Worm (Caenorhabditis elegans) whole organism, L2 larva: ENCODE results near the gene F25F2.1.

ENCODE experiments used
- C34F6.9 ChIP-seq: fragments of 150-350 bp; optimal IDR thresholded peaks from 2 replicates; lab custom pipeline; 2014; ENCODE audit warnings: missing biosample characterization, missing genetic modification characterization
- F13H6.1 ChIP-seq: sonication (generic microtip); optimal IDR thresholded peaks from 2 replicates; lab custom pipeline; 2016; ENCODE audit warnings: missing genetic modification characterization, missing compliant biosample characterization
- R02D3.7 ChIP-seq: fragments of 150-350 bp; optimal IDR thresholded peaks from 2 replicates; lab custom pipeline; 2014; ENCODE audit warnings: missing biosample characterization, missing genetic modification characterization
- Y55F3AM.14 ChIP-seq: fragments of 200-800 bp; sonication (Bioruptor generic); optimal IDR thresholded peaks from 2 replicates; lab custom pipeline; 2018; ENCODE audit warnings: mild to moderate bottlenecking, missing genetic modification characterization, missing compliant biosample characterization
- ZK546.5 ChIP-seq: sonication (generic microtip); optimal IDR thresholded peaks from 2 replicates; lab custom pipeline; 2017; ENCODE audit warnings: missing biosample characterization, missing genetic modification characterization
- aly-2 ChIP-seq: fragments of 150-350 bp; optimal IDR thresholded peaks from 2 replicates; lab custom pipeline; 2014; ENCODE audit warnings: missing biosample characterization, missing genetic modification characterization
- ama-1 ChIP-seq: fragments of 150-350 bp; optimal IDR thresholded peaks from 2 replicates; lab custom pipeline; 2018; ENCODE audit warnings: inconsistent platforms
- blmp-1 ChIP-seq: sonication (generic microtip); optimal IDR thresholded peaks from 2 replicates; lab custom pipeline; 2017; ENCODE audit warnings: missing genetic modification characterization, mild to moderate bottlenecking, missing compliant biosample characterization, antibody characterized with exemption, moderate library complexity; ENCODE audit not compliant: insufficient read depth
- ceh-16 ChIP-seq: fragments of 150-350 bp; optimal IDR thresholded peaks from 2 replicates; lab custom pipeline; 2014; ENCODE audit warnings: missing biosample characterization, missing genetic modification characterization
- ceh-82 ChIP-seq: fragments of 150-350 bp; optimal IDR thresholded peaks from 2 replicates; lab custom pipeline; 2014; ENCODE audit warnings: missing biosample characterization, missing genetic modification characterization
- crh-2 ChIP-seq: sonication (generic microtip); optimal IDR thresholded peaks from 2 replicates; lab custom pipeline; 2017; ENCODE audit warnings: missing biosample characterization, missing genetic modification characterization
- elt-1 ChIP-seq: fragments of 150-350 bp; optimal IDR thresholded peaks from 2 replicates; lab custom pipeline; 2014; ENCODE audit warnings: missing biosample characterization, missing genetic modification characterization
- elt-3 ChIP-seq: sonication (generic microtip); optimal IDR thresholded peaks from 2 replicates; lab custom pipeline; 2017; ENCODE audit warnings: missing biosample characterization, missing genetic modification characterization
- fos-1 ChIP-seq: fragments of 150-350 bp; optimal IDR thresholded peaks from 2 replicates; lab custom pipeline; 2014; ENCODE audit warnings: missing biosample characterization, missing genetic modification characterization
- gmeb-1 ChIP-seq: fragments of 150-350 bp; optimal IDR thresholded peaks from 2 replicates; lab custom pipeline; 2014; ENCODE audit warnings: missing biosample characterization, missing genetic modification characterization
- lin-11 ChIP-seq: fragments of 150-350 bp; sonication (generic microtip); optimal IDR thresholded peaks from 2 replicates; lab custom pipeline; 2014; ENCODE audit warnings: missing biosample characterization, missing genetic modification characterization, inconsistent platforms, mixed read lengths
- lin-13 ChIP-seq: fragments of 150-350 bp; optimal IDR thresholded peaks from 2 replicates; lab custom pipeline; 2014; ENCODE audit warnings: missing biosample characterization, missing genetic modification reagents, missing genetic modification characterization
- lin-39 ChIP-seq: fragments of 150-350 bp; optimal IDR thresholded peaks from 2 replicates; lab custom pipeline; 2014; ENCODE audit warnings: missing biosample characterization, missing genetic modification reagents, missing genetic modification characterization
- lsy-2 ChIP-seq, 2 experiments: fragments of 150-350 bp in 1 of 2; sonication (generic microtip) in 1 of 2; optimal IDR thresholded peaks; 2 replicates each; lab custom pipeline; 2014 to 2017; ENCODE audit warnings: missing biosample characterization in 2 of 2, missing genetic modification characterization in 2 of 2
- mab-5 ChIP-seq: fragments of 150-350 bp; optimal IDR thresholded peaks from 2 replicates; lab custom pipeline; 2014; ENCODE audit warnings: missing biosample characterization, missing genetic modification characterization
- mbf-1 ChIP-seq: sonication (generic microtip); optimal IDR thresholded peaks from 2 replicates; lab custom pipeline; 2017; ENCODE audit warnings: missing biosample characterization, missing genetic modification characterization
- mdl-1 ChIP-seq, 2 experiments: fragments of 150-350 bp in 1 of 2; sonication (generic microtip) in 1 of 2; optimal IDR thresholded peaks; 2 replicates each; lab custom pipeline; 2017; ENCODE audit warnings: missing biosample characterization in 2 of 2, missing genetic modification characterization in 2 of 2
- nhr-10 ChIP-seq: sonication (generic microtip); optimal IDR thresholded peaks from 2 replicates; lab custom pipeline; 2017; ENCODE audit warnings: missing biosample characterization, missing genetic modification characterization
- nhr-11 ChIP-seq: fragments of 150-350 bp; optimal IDR thresholded peaks from 2 replicates; lab custom pipeline; 2014; ENCODE audit warnings: missing biosample characterization, missing genetic modification characterization
- nhr-12 ChIP-seq: fragments of 150-350 bp; optimal IDR thresholded peaks from 2 replicates; lab custom pipeline; 2014; ENCODE audit warnings: missing biosample characterization, missing genetic modification characterization
- nhr-21 ChIP-seq: fragments of 150-350 bp; optimal IDR thresholded peaks from 2 replicates; lab custom pipeline; 2014; ENCODE audit warnings: missing biosample characterization, missing genetic modification characterization
- nhr-23 ChIP-seq: fragments of 150-350 bp; optimal IDR thresholded peaks from 2 replicates; lab custom pipeline; 2014; ENCODE audit warnings: missing biosample characterization, missing genetic modification reagents, missing genetic modification characterization
- nhr-237 ChIP-seq: fragments of 150-350 bp; optimal IDR thresholded peaks from 2 replicates; lab custom pipeline; 2014; ENCODE audit warnings: missing biosample characterization, missing genetic modification characterization
- nhr-25 ChIP-seq: fragments of 150-350 bp; sonication (generic microtip); optimal IDR thresholded peaks from 3 replicates; lab custom pipeline; 2014; ENCODE audit warnings: missing biosample characterization, missing genetic modification characterization
- nhr-6 ChIP-seq: fragments of 150-350 bp; optimal IDR thresholded peaks from 2 replicates; lab custom pipeline; 2014; ENCODE audit warnings: missing biosample characterization, missing genetic modification characterization
- nhr-77 ChIP-seq: fragments of 150-350 bp; optimal IDR thresholded peaks from 2 replicates; lab custom pipeline; 2014; ENCODE audit warnings: missing biosample characterization, missing genetic modification characterization
- peb-1 ChIP-seq: fragments of 150-350 bp; optimal IDR thresholded peaks from 2 replicates; lab custom pipeline; 2014; ENCODE audit warnings: missing biosample characterization, missing genetic modification characterization
- sem-4 ChIP-seq: fragments of 150-350 bp; optimal IDR thresholded peaks from 2 replicates; lab custom pipeline; 2014; ENCODE audit warnings: missing biosample characterization, missing genetic modification reagents, missing genetic modification characterization
- skn-1 ChIP-seq: sonication (generic microtip); optimal IDR thresholded peaks from 2 replicates; lab custom pipeline; 2017; ENCODE audit warnings: missing biosample characterization, missing genetic modification characterization
- sma-3 ChIP-seq: sonication (generic microtip); optimal IDR thresholded peaks from 2 replicates; lab custom pipeline; 2016; ENCODE audit warnings: missing genetic modification reagents, missing genetic modification characterization, missing compliant biosample characterization
- sma-9 ChIP-seq, 2 experiments: fragments of 150-350 bp in 1 of 2; sonication (generic microtip) in 1 of 2; optimal IDR thresholded peaks; 2 replicates each; lab custom pipeline; 2014 to 2016; ENCODE audit warnings: missing genetic modification characterization in 2 of 2, mild to moderate bottlenecking in 1 of 2, missing biosample characterization in 1 of 2, missing compliant biosample characterization in 1 of 2, missing genetic modification reagents in 1 of 2, moderate library complexity in 1 of 2
- snpc-4 ChIP-seq: fragments of 150-350 bp; optimal IDR thresholded peaks from 2 replicates; lab custom pipeline; 2014; ENCODE audit warnings: missing biosample characterization, missing genetic modification characterization
- unc-39 ChIP-seq: fragments of 150-350 bp; optimal IDR thresholded peaks from 2 replicates; lab custom pipeline; 2014; ENCODE audit warnings: missing biosample characterization, missing genetic modification characterization
- unc-55 ChIP-seq: fragments of 150-350 bp; sonication (generic microtip); optimal IDR thresholded peaks from 3 replicates; lab custom pipeline; 2014; ENCODE audit warnings: missing biosample characterization, missing genetic modification reagents, missing genetic modification characterization
- unc-62 ChIP-seq: fragments of 150-350 bp; optimal IDR thresholded peaks from 2 replicates; lab custom pipeline; 2014; ENCODE audit warnings: missing biosample characterization, missing genetic modification reagents, missing genetic modification characterization
- zag-1 ChIP-seq: fragments of 150-350 bp; optimal IDR thresholded peaks from 2 replicates; lab custom pipeline; 2014; ENCODE audit warnings: missing biosample characterization, missing genetic modification characterization
- ztf-1 ChIP-seq: fragments of 200-800 bp; sonication (Bioruptor generic); conservative IDR thresholded peaks from 2 replicates; pipeline ENCODE4 v1.3.6; 2022; ENCODE audit warnings: missing genetic modification characterization, missing compliant biosample characterization
- ztf-11 ChIP-seq: sonication (generic microtip); optimal IDR thresholded peaks from 2 replicates; lab custom pipeline; 2017; ENCODE audit warnings: missing biosample characterization, missing genetic modification characterization
- ztf-4 ChIP-seq: fragments of 150-350 bp; optimal IDR thresholded peaks from 2 replicates; lab custom pipeline; 2014; ENCODE audit warnings: missing biosample characterization, missing genetic modification characterization

F25F2.1 gene

DNA sequence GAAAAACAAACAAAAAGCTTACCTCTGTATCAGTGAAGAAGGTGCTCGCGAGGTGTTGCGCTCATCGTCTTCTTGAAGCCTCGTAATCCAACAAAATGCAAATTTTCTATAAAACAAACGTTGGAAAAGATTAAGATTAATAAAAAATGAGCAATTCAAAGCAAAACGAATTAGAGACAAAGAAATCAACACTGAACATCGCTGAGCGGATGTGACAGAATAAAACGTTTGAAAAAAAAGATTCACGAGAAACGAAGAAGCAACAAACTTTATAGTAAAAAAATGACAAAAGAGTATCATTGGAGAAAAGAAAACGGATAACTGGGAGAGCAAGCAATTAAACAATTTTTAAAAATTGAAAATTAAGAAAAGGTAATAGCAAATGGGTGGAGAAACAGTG, 9.7 kb upstream of the F25F2.1 start, which contains the start of the genes C07G2.5 and atf-7:
Gene C07G2.5, minus strand, starts transcription at position 101 of the 400 bp plus-strand sequence.
Gene atf-7, minus strand, starts transcription at position 108 of the 400 bp plus-strand sequence.
- no peak for TF ChIP-seq lin-11
- no peak for TF ChIP-seq F13H6.1 (tag; lab: Kevin White, UChicago)
- TF ChIP-seq elt-1 = no peak
- TF ChIP-seq ZK546.5 (tag; lab: Kevin White, UChicago) = no peak
- no peak for TF ChIP-seq C34F6.9 (tag; lab: Kevin White, UChicago)
- TF ChIP-seq nhr-10 (tag; lab: Kevin White, UChicago) = no peak
- TF ChIP-seq mbf-1 (tag; lab: Kevin White, UChicago) = no peak
- no peak for TF ChIP-seq crh-2 (tag; lab: Kevin White, UChicago)
- no peak for TF ChIP-seq ceh-16 (tag; lab: Kevin White, UChicago)
- TF ChIP-seq nhr-77 = no peak
- no peak for TF ChIP-seq Y55F3AM.14
- no peak for TF ChIP-seq nhr-23 (tag; lab: Kevin White, UChicago)
- no peak for TF ChIP-seq unc-39 (tag; lab: Kevin White, UChicago)
- no peak for TF ChIP-seq peb-1 (tag; lab: Kevin White, UChicago)
- no peak for TF ChIP-seq nhr-237 (tag; lab: Kevin White, UChicago)
- no peak for TF ChIP-seq elt-3 (tag; lab: Kevin White, UChicago)
- no peak for TF ChIP-seq R02D3.7 (tag; lab: Kevin White, UChicago)
- TF ChIP-seq ztf-11 (tag; lab: Kevin White, UChicago) = no peak
- no peak for TF ChIP-seq mab-5 (tag; lab: Kevin White, UChicago)

ce11 chrIII:4502559-4503240, 6.0 kb upstream of the F25F2.1 start:
- no peak for TF ChIP-seq nhr-23 (tag; lab: Kevin White, UChicago)
- peak; percentile 89 for TF ChIP-seq fos-1 (tag; lab: Kevin White, UChicago)
- TF ChIP-seq F13H6.1 (tag; lab: Kevin White, UChicago) = no peak
- TF ChIP-seq blmp-1 (tag; lab: Kevin White, UChicago) = no peak
- TF ChIP-seq elt-3 (tag; lab: Kevin White, UChicago) = no peak
- TF ChIP-seq nhr-21 (tag; lab: Kevin White, UChicago) = peak; percentile 43
- TF ChIP-seq nhr-237 (tag; lab: Kevin White, UChicago) = no peak
- no peak for TF ChIP-seq lin-13 (GFP tag; lab: Kevin White, UChicago)
- TF ChIP-seq ztf-11 (tag; lab: Kevin White, UChicago) = no peak
- no peak for TF ChIP-seq nhr-12 (tag; lab: Kevin White, UChicago)
- TF ChIP-seq ZK546.5 (tag; lab: Kevin White, UChicago) = no peak
- no peak for TF ChIP-seq snpc-4 (tag; lab: Kevin White, UChicago)
- no peak for TF ChIP-seq aly-2 (tag; lab: Kevin White, UChicago)
- no peak for TF ChIP-seq sem-4 (tag; lab: Kevin White, UChicago)
- TF ChIP-seq ama-1 = no peak
- TF ChIP-seq elt-1 = no peak
- no peak for TF ChIP-seq nhr-11 (tag; lab: Kevin White, UChicago)
- no peak for TF ChIP-seq skn-1 (tag; lab: Kevin White, UChicago)
- TF ChIP-seq nhr-6 = no peak
- TF ChIP-seq lsy-2 (tag; optimal IDR thresholded peaks at IDR 0.05; lab: Kevin White, UChicago) = no peak
- TF ChIP-seq nhr-25 (tag; lab: Kevin White, UChicago) = peak; percentile 43
- no peak for TF ChIP-seq ceh-82 (tag; lab: Kevin White, UChicago)
- no peak for TF ChIP-seq unc-62
- peak; percentile 38 for TF ChIP-seq sma-3 (GFP tag; lab: Kevin White, UChicago)
- TF ChIP-seq ztf-4 (tag; lab: Kevin White, UChicago) = no peak
- TF ChIP-seq gmeb-1 (tag; lab: Kevin White, UChicago) = no peak
- no peak for TF ChIP-seq zag-1 (tag; lab: Kevin White, UChicago)
- no peak for TF ChIP-seq ztf-1 (GFP tag; lab: Robert Waterston, UW)
- TF ChIP-seq lin-11 = no peak
- no peak for TF ChIP-seq unc-39 (tag; lab: Kevin White, UChicago)
- no peak for TF ChIP-seq lin-39 (tag; lab: Kevin White, UChicago)
- TF ChIP-seq mdl-1 (tag; optimal IDR thresholded peaks at IDR 0.05; lab: Kevin White, UChicago) = peak in 1 of 2 experiments; percentile 56
- no peak for TF ChIP-seq R02D3.7 (tag; lab: Kevin White, UChicago)
- peak; percentile 66 for TF ChIP-seq sma-9 (GFP tag; optimal IDR thresholded peaks at IDR 0.05; lab: Kevin White, UChicago)
- TF ChIP-seq sma-9 (tag; optimal IDR thresholded peaks at IDR 0.05; lab: Kevin White, UChicago) = no peak
- TF ChIP-seq unc-55 = no peak
- no peak for TF ChIP-seq Y55F3AM.14
- TF ChIP-seq mbf-1 (tag; lab: Kevin White, UChicago) = no peak
- peak; percentile 68 for TF ChIP-seq crh-2 (tag; lab: Kevin White, UChicago)
- TF ChIP-seq mab-5 (tag; lab: Kevin White, UChicago) = no peak
- TF ChIP-seq ceh-16 (tag; lab: Kevin White, UChicago) = no peak
